Worm (Caenorhabditis elegans): ENCODE results near the gene nas-29.

nas-29 gene

ce11 chrII:5186870-5187269, 45.0 kb upstream of the nas-29 start:
- TF ChIP-seq lsy-2 (tag; optimal IDR thresholded peaks at IDR 0.05) (no peak), fos-1 (tag; optimal IDR thresholded peaks at IDR 0.05) (peak; percentile 63), nhr-77 (tag; optimal IDR thresholded peaks at IDR 0.05) (no peak), ztf-11 (tag; optimal IDR thresholded peaks at IDR 0.05) (no peak), ztf-1 (GFP tag; conservative IDR thresholded peaks at IDR 0.05) (no peak), skn-1 (tag; optimal IDR thresholded peaks at IDR 0.05) (no peak), sma-9 (GFP tag; optimal IDR thresholded peaks at IDR 0.05) (peak; percentile 29), sma-9 (tag; optimal IDR thresholded peaks at IDR 0.05) (no peak), F13H6.1 (tag; optimal IDR thresholded peaks at IDR 0.05) (no peak), ztf-4 (tag; optimal IDR thresholded peaks at IDR 0.05) (no peak), Y55F3AM.14 (GFP tag; optimal IDR thresholded peaks at IDR 0.05) (no peak), dmd-4 (tag; optimal IDR thresholded peaks at IDR 0.05) (no peak), nhr-129 (tag; optimal IDR thresholded peaks at IDR 0.05) (no peak)

- TF ChIP-seq nhr-77 (tag; optimal IDR thresholded peaks at IDR 0.05) (no peak), mbf-1 (tag; optimal IDR thresholded peaks at IDR 0.05) (no peak), lin-13 (GFP tag; optimal IDR thresholded peaks at IDR 0.05) (no peak), nhr-10 (tag; optimal IDR thresholded peaks at IDR 0.05) (no peak), aly-2 (tag; optimal IDR thresholded peaks at IDR 0.05) (no peak), lsy-2 (tag; optimal IDR thresholded peaks at IDR 0.05) (no peak), nhr-6 (tag; optimal IDR thresholded peaks at IDR 0.05) (no peak), egl-27 (tag; optimal IDR thresholded peaks at IDR 0.05) (peak; percentile 15), elt-3 (tag; optimal IDR thresholded peaks at IDR 0.05) (no peak), nhr-25 (tag; optimal IDR thresholded peaks at IDR 0.05) (no peak), unc-39 (tag; optimal IDR thresholded peaks at IDR 0.05) (no peak), lin-39 (tag; optimal IDR thresholded peaks at IDR 0.05) (no peak), elt-1 (tag; optimal IDR thresholded peaks at IDR 0.05) (no peak), ztf-1 (GFP tag; conservative IDR thresholded peaks at IDR 0.05) (no peak), sma-3 (GFP tag; optimal IDR thresholded peaks at IDR 0.05) (no peak), blmp-1 (tag; optimal IDR thresholded peaks at IDR 0.05; ENCODE audit: insufficient read depth) (no peak), dmd-4 (tag; optimal IDR thresholded peaks at IDR 0.05) (no peak), nhr-237 (tag; optimal IDR thresholded peaks at IDR 0.05) (no peak), F13H6.1 (tag; optimal IDR thresholded peaks at IDR 0.05) (peak; percentile 25), ZK546.5 (tag; optimal IDR thresholded peaks at IDR 0.05) (no peak), ama-1 (optimal IDR thresholded peaks at IDR 0.05) (no peak), sma-9 (GFP tag; optimal IDR thresholded peaks at IDR 0.05) (peak; percentile 14), sma-9 (tag; optimal IDR thresholded peaks at IDR 0.05) (no peak), fos-1 (tag; optimal IDR thresholded peaks at IDR 0.05) (peak; percentile 59), ztf-4 (tag; optimal IDR thresholded peaks at IDR 0.05) (no peak)
Observed at ce11 chrII:5185955-5186539, 44.2 kb upstream of the nas-29 start.

ce11 chrII:5184661-5185545, 43.1 kb upstream of the nas-29 start:
- no peak for TF ChIP-seq Y55F3AM.14 (GFP tag; optimal IDR thresholded peaks at IDR 0.05)
- TF ChIP-seq fos-1 (tag; optimal IDR thresholded peaks at IDR 0.05) = peak; percentile 68
- TF ChIP-seq sma-3 (GFP tag; optimal IDR thresholded peaks at IDR 0.05) = no peak
- peak; percentile 51 for TF ChIP-seq sma-9 (GFP tag; optimal IDR thresholded peaks at IDR 0.05)
- no peak for TF ChIP-seq sma-9 (tag; optimal IDR thresholded peaks at IDR 0.05)
- no peak for TF ChIP-seq elt-3 (tag; optimal IDR thresholded peaks at IDR 0.05)
- no peak for TF ChIP-seq lsy-2 (tag; optimal IDR thresholded peaks at IDR 0.05)
- TF ChIP-seq unc-62 (GFP tag; optimal IDR thresholded peaks at IDR 0.05) = no peak
- TF ChIP-seq nhr-23 (tag; optimal IDR thresholded peaks at IDR 0.05) = no peak
- TF ChIP-seq lin-39 (tag; optimal IDR thresholded peaks at IDR 0.05) = no peak
- no peak for TF ChIP-seq nhr-10 (tag; optimal IDR thresholded peaks at IDR 0.05)
- TF ChIP-seq F13H6.1 (tag; optimal IDR thresholded peaks at IDR 0.05) = peak; percentile 2
- TF ChIP-seq lin-13 (GFP tag; optimal IDR thresholded peaks at IDR 0.05) = no peak
- TF ChIP-seq nhr-77 (tag; optimal IDR thresholded peaks at IDR 0.05) = no peak

DNA sequence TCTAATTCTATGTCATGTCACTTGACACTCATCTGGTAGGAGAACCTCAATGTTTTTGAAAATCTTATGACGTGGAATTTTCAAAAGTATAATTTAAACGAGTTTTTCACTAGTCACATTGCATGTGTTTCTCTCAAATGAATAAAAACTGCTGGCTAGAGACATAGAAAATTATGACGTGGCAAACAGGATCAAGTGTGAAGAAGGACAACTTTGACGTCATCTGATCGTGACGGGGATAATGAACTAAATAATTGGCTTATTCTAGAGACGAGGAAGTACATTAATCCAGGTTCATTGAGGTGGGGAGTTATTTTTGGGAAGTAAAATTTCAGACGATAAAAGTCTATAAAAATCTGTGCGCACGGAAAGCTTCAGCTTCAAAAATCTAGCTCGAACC, 41.4 kb upstream of the nas-29 start:
- TF ChIP-seq ZK546.5 (tag; optimal IDR thresholded peaks at IDR 0.05) (no peak), nhr-23 (tag; optimal IDR thresholded peaks at IDR 0.05) (no peak), nhr-25 (tag; optimal IDR thresholded peaks at IDR 0.05) (peak; percentile 40), lsy-2 (tag; optimal IDR thresholded peaks at IDR 0.05) (peak in 1 of 2 experiments; percentile 38), unc-39 (tag; optimal IDR thresholded peaks at IDR 0.05) (no peak), lin-39 (tag; optimal IDR thresholded peaks at IDR 0.05) (no peak)
